Worm (Caenorhabditis elegans): ENCODE data around the gene K01G12.22.

DNA sequence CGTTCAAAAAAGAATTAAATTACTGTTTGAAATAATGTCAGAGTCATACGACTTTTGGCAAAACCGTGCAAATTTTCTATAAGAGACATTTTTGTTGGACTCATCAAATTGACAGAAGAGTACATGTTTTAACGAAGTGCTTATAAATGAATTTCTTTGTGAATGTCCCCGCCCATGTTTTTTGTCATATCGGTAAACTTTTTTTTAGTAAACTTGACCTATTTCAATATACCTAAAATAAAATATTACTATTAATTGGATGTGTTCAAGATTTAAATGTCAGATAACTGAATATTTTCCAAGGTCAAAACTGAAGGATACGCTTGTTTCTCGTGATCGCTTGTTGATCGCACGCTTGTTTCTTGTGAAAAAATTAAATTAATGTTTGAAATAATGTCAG is 33.9 kb upstream of the K01G12.22 start, which contains the start of gene R05A10.8:
- TF ChIP-seq him-1 (tag; optimal IDR thresholded peaks at IDR 0.05) (no peak), W03F9.2 (tag; optimal IDR thresholded peaks at IDR 0.05) (no peak), dao-5 (tag; optimal IDR thresholded peaks at IDR 0.05) (no peak)

Measured in whole organism, L4/young adult.